Worm (Caenorhabditis elegans): ENCODE data around the gene W03H9.1.

Gene W03H9.1

DNA sequence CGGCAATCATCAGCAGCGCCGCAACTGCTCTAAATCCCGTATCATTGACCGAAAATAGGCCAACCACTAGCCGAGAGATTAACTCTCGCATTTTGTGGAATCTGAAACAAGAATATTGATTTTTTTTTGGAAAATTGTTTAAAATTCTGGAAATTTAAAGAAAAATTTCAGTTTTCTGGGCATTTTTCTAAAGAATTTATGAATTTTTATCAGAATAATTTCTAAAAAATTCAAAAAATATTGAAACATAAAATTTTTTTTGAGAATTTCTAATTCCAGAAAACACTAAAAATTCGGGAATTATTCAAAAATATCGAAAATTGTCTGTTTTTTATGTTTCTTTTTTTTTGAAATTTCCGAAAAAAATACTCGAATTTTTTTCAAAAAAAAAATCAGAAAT lies 17.2 kb downstream of the W03H9.1 start, which contains the start of gene algn-3:
TSS of gene algn-3 (minus strand) at position 101 of the 400 bp plus-strand sequence.
- no peak for TF ChIP-seq ztf-23 (GFP tag; IDR thresholded peaks at IDR 0.05)
- TF ChIP-seq cog-1 (tag; optimal IDR thresholded peaks at IDR 0.05), result no peak
- TF ChIP-seq T22C8.4 (GFP tag; IDR thresholded peaks at IDR 0.05), result no peak
- no peak for TF ChIP-seq ref-1 (GFP tag; conservative IDR thresholded peaks at IDR 0.05)
- no peak for TF ChIP-seq flt-1 (GFP tag; IDR thresholded peaks at IDR 0.05)
- no peak for TF ChIP-seq ztf-29 (GFP tag; IDR thresholded peaks at IDR 0.05)
- TF ChIP-seq tab-1 (GFP tag; IDR thresholded peaks at IDR 0.05), result no peak
- no peak for TF ChIP-seq med-1 (GFP tag; optimal IDR thresholded peaks at IDR 0.05; ENCODE audit: insufficient read depth)
- no peak for TF ChIP-seq klf-2 (GFP tag; conservative IDR thresholded peaks at IDR 0.05)

DNA sequence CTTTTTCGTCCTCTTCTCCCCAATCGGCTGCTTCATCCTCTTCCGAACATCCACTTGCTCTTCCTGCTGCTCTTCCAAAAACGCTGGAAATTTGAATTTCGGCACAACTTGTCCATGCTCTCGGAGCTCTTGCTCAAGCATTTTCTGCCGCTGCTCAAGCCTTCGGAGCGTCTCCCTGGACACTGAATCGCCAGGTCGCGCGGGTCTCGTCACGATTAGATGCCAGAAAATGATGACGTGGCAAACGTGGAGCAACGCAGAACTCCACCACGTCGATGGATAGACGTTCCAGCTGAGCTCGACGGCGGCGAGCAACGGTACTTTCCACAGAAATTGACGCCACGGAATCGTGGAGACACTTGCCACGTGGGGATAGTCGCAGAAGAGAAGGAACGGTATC lies 20.7 kb downstream of the W03H9.1 start:
- TF ChIP-seq cog-1 (tag; optimal IDR thresholded peaks at IDR 0.05) (no peak), ztf-29 (GFP tag; IDR thresholded peaks at IDR 0.05) (no peak), ref-1 (GFP tag; conservative IDR thresholded peaks at IDR 0.05) (no peak), tab-1 (GFP tag; IDR thresholded peaks at IDR 0.05) (no peak), flt-1 (GFP tag; IDR thresholded peaks at IDR 0.05) (no peak), med-1 (GFP tag; optimal IDR thresholded peaks at IDR 0.05; ENCODE audit: insufficient read depth) (no peak)

DNA sequence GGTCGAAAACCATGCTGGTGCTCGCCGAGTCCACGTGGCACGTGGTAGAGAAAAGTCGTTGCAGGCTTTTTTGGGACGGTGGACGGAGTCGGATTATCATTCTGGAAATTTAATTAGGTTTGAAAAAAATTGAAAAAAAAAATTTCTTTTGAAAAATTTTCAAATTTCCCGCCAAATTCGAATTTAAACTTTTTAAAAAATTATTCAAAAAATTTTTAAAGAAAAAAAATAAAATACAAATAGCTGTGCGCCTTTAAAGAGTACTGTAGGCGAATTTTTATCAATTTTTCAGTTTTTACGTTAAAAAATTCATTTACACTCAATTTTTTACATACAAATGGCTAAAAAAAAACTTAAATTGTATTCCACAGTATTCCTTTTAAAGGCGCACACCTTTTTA lies 23.1 kb downstream of the W03H9.1 start, which contains the start of gene K09E4.3:
TSS of gene K09E4.3 (minus strand) at position 101 of the 400 bp plus-strand sequence.
- TF ChIP-seq ref-1 (GFP tag; conservative IDR thresholded peaks at IDR 0.05), result no peak

DNA sequence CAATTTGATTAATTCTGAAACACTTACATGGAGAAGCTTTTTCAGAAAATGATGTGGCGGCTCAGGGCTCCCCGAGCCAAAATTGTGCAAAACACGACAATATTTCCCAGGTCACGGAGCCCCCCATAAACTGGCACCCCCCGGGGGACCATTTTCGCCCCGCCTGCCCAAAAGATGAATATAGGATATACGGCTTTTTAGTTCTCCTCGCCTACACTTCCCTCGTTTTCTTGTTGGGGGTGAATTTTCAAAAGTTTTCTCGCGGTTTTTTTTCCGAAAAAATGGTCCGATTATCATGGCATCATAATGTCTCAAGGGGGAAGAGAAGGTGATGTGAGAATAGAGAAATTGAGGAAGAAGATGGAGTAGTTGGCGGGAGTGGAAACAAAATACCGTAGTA lies 27.9 kb downstream of the W03H9.1 start, which contains the start of gene K09E4.4:
TSS of gene K09E4.4 (minus strand) at position 101 of the 400 bp plus-strand sequence.
- no peak for TF ChIP-seq flt-1 (GFP tag; IDR thresholded peaks at IDR 0.05)
- no peak for TF ChIP-seq med-1 (GFP tag; optimal IDR thresholded peaks at IDR 0.05; ENCODE audit: insufficient read depth)
- no peak for TF ChIP-seq ref-1 (GFP tag; conservative IDR thresholded peaks at IDR 0.05)
- TF ChIP-seq T22C8.4 (GFP tag; IDR thresholded peaks at IDR 0.05), result no peak
- TF ChIP-seq cog-1 (tag; optimal IDR thresholded peaks at IDR 0.05), result no peak
- TF ChIP-seq klf-2 (GFP tag; conservative IDR thresholded peaks at IDR 0.05), result no peak
- no peak for TF ChIP-seq ztf-29 (GFP tag; IDR thresholded peaks at IDR 0.05)
- no peak for TF ChIP-seq ztf-23 (GFP tag; IDR thresholded peaks at IDR 0.05)
- TF ChIP-seq tab-1 (GFP tag; IDR thresholded peaks at IDR 0.05), result no peak

DNA sequence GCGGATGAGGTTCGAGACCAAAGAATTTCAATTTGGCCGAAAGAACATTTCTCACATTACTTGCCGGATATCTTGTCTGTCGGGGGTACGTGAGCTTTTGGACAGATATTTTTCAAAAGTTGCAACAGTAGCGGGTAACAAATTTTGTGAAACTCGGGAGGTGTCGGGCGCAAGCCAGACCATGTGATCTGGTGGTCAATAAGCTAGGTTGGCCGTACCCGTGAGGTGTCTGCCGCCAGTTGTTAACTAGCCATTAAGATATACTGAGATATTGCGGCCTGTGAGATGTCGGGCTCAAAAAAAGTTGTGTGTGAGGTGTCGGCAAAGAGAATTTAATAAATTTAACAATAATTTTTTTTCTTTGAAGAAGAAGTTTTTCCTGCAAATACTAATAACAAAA lies 31.5 kb downstream of the W03H9.1 start:
- TF ChIP-seq flt-1 (GFP tag; IDR thresholded peaks at IDR 0.05) (no peak), T22C8.4 (GFP tag; IDR thresholded peaks at IDR 0.05) (no peak), tab-1 (GFP tag; IDR thresholded peaks at IDR 0.05) (no peak), cog-1 (tag; optimal IDR thresholded peaks at IDR 0.05) (no peak), ztf-29 (GFP tag; IDR thresholded peaks at IDR 0.05) (no peak), ztf-23 (GFP tag; IDR thresholded peaks at IDR 0.05) (no peak), ref-1 (GFP tag; conservative IDR thresholded peaks at IDR 0.05) (no peak), med-1 (GFP tag; optimal IDR thresholded peaks at IDR 0.05; ENCODE audit: insufficient read depth) (no peak), klf-2 (GFP tag; conservative IDR thresholded peaks at IDR 0.05) (no peak)

DNA sequence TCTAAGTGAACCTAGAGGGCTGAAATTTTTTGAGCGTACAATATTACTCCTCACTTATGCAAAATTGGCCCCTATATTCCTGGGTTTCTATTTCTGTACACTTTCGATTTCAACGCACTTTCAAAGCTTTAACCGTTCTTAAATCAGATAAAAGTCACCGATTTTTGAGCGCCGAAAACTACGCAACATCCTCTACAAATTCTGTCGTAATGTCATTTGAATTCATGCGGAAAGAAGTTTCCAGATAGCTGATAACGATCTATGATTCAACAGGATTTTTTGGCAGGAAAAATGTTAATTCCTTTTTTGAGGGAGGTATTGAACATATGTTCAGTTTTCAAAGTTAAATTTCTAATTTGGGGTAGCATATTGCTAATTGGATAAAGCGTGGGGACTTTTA lies 37.1 kb downstream of the W03H9.1 start:
- TF ChIP-seq flt-1 (GFP tag; IDR thresholded peaks at IDR 0.05) (no peak), med-1 (GFP tag; optimal IDR thresholded peaks at IDR 0.05; ENCODE audit: insufficient read depth) (no peak), tab-1 (GFP tag; IDR thresholded peaks at IDR 0.05) (no peak), cog-1 (tag; optimal IDR thresholded peaks at IDR 0.05) (no peak), ztf-29 (GFP tag; IDR thresholded peaks at IDR 0.05) (no peak), klf-2 (GFP tag; conservative IDR thresholded peaks at IDR 0.05) (no peak), T22C8.4 (GFP tag; IDR thresholded peaks at IDR 0.05) (no peak), ztf-23 (GFP tag; IDR thresholded peaks at IDR 0.05) (no peak), ref-1 (GFP tag; conservative IDR thresholded peaks at IDR 0.05) (no peak)

DNA sequence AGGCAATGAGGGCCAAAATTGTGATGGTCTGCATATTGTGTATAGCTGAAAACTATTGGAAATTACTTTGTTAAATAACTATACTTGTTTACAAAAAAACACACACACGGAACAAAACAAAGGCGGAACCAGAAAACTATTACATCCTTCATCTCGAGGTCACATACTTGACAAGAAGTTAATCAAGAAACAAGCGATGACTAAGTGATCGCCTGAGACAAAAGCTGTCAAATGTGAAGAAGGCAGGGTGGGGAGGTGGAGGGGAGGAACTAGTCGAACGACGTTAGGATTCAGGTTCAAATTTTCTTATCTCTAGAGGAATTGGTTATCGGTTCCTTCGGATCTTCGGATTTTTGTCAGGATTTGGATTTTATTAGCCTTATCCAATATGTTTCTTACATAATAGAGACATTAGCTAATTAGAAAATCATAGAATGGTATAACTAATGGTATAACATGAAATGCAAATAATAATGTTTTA lies 40.7 kb downstream of the W03H9.1 start, which contains the start of gene cpg-7:
TSS of gene cpg-7 (minus strand) at position 51 of the 481 bp plus-strand sequence.
- TF ChIP-seq ztf-23 (GFP tag; IDR thresholded peaks at IDR 0.05) (no peak), cog-1 (tag; optimal IDR thresholded peaks at IDR 0.05) (no peak), ref-1 (GFP tag; conservative IDR thresholded peaks at IDR 0.05) (no peak), tab-1 (GFP tag; IDR thresholded peaks at IDR 0.05) (no peak), T22C8.4 (GFP tag; IDR thresholded peaks at IDR 0.05) (no peak), klf-2 (GFP tag; conservative IDR thresholded peaks at IDR 0.05) (no peak), flt-1 (GFP tag; IDR thresholded peaks at IDR 0.05) (no peak), med-1 (GFP tag; optimal IDR thresholded peaks at IDR 0.05; ENCODE audit: insufficient read depth) (no peak), ztf-29 (GFP tag; IDR thresholded peaks at IDR 0.05) (no peak)

DNA sequence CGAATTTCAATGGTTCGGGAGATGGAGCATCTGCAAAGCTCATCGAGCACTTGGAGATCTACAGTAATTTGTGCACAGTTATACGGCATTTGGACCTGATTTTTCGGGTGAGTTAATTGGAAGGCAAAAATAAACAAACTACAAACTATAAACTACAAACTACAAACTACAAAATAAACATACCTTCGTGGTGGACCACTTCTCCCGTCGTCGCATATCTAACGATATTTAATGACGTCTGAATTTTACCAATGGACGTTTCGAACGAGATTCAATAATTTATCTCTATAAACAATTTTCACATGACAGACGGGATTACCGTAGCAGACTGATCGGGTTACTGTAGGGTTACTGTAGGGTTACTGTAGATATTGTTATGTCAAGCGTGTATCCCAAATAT lies 43.8 kb downstream of the W03H9.1 start:
- TF ChIP-seq cog-1 (tag; optimal IDR thresholded peaks at IDR 0.05), result no peak
- no peak for TF ChIP-seq ref-1 (GFP tag; conservative IDR thresholded peaks at IDR 0.05)
- no peak for TF ChIP-seq klf-2 (GFP tag; conservative IDR thresholded peaks at IDR 0.05)
- TF ChIP-seq ztf-23 (GFP tag; IDR thresholded peaks at IDR 0.05), result no peak
- TF ChIP-seq ztf-29 (GFP tag; IDR thresholded peaks at IDR 0.05), result no peak
- no peak for TF ChIP-seq med-1 (GFP tag; optimal IDR thresholded peaks at IDR 0.05; ENCODE audit: insufficient read depth)
- no peak for TF ChIP-seq flt-1 (GFP tag; IDR thresholded peaks at IDR 0.05)
- no peak for TF ChIP-seq tab-1 (GFP tag; IDR thresholded peaks at IDR 0.05)
- TF ChIP-seq T22C8.4 (GFP tag; IDR thresholded peaks at IDR 0.05), result no peak

DNA sequence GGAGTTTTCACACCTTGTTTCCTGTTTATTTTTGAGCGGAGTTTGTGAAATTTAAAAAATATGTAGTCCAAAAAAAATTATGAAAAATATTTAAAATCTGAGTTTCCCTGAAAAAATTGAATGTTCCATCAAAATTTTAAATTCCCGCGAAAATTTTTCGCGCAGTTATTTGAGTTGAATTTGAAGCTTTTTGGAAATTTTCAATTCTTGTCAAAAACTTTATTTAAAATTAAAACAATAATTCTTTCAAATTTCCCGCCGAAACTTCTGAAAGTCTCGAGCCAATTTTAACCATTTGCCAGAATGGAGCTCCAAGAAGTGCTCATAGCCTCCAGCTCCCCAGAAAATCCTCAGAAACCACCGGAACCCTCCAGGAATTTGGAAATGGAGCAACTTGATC lies 45.5 kb downstream of the W03H9.1 start, which contains the start of gene gur-4:
TSS of gene gur-4 (plus strand) at position 301 of the 400 bp plus-strand sequence.
- TF ChIP-seq ref-1 (GFP tag; conservative IDR thresholded peaks at IDR 0.05), result no peak
- no peak for TF ChIP-seq klf-2 (GFP tag; conservative IDR thresholded peaks at IDR 0.05)
- no peak for TF ChIP-seq tab-1 (GFP tag; IDR thresholded peaks at IDR 0.05)
- TF ChIP-seq ztf-23 (GFP tag; IDR thresholded peaks at IDR 0.05), result no peak
- TF ChIP-seq T22C8.4 (GFP tag; IDR thresholded peaks at IDR 0.05), result no peak
- no peak for TF ChIP-seq cog-1 (tag; optimal IDR thresholded peaks at IDR 0.05)
- TF ChIP-seq ztf-29 (GFP tag; IDR thresholded peaks at IDR 0.05), result no peak
- TF ChIP-seq flt-1 (GFP tag; IDR thresholded peaks at IDR 0.05), result no peak
- no peak for TF ChIP-seq med-1 (GFP tag; optimal IDR thresholded peaks at IDR 0.05; ENCODE audit: insufficient read depth)

DNA sequence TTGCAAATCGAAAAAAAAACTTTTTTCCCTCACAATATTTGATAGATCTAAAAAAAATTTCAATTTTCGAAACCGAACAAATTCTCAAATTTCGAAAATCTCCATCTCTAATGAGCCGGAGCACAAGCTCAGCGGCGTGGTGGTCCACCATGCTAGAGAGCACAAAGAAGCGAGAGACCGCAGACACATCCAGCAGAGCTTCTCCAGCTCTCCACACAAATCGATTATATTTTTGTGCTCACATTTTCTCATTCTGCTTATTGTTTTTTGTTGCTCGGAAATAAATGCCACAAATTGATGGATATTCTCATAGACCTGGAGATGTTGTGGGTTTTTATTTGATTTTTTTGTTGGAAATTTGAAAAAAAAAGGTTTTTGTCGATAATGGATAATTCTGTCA lies 47.8 kb downstream of the W03H9.1 start:
- TF ChIP-seq tab-1 (GFP tag; IDR thresholded peaks at IDR 0.05) (no peak), flt-1 (GFP tag; IDR thresholded peaks at IDR 0.05) (no peak), ztf-29 (GFP tag; IDR thresholded peaks at IDR 0.05) (no peak), T22C8.4 (GFP tag; IDR thresholded peaks at IDR 0.05) (no peak), ztf-23 (GFP tag; IDR thresholded peaks at IDR 0.05) (no peak), ref-1 (GFP tag; conservative IDR thresholded peaks at IDR 0.05) (no peak), cog-1 (tag; optimal IDR thresholded peaks at IDR 0.05) (no peak), klf-2 (GFP tag; conservative IDR thresholded peaks at IDR 0.05) (no peak), med-1 (GFP tag; optimal IDR thresholded peaks at IDR 0.05; ENCODE audit: insufficient read depth) (no peak)
